Worm (Caenorhabditis elegans): ENCODE data around the gene F55A11.4.

DNA sequence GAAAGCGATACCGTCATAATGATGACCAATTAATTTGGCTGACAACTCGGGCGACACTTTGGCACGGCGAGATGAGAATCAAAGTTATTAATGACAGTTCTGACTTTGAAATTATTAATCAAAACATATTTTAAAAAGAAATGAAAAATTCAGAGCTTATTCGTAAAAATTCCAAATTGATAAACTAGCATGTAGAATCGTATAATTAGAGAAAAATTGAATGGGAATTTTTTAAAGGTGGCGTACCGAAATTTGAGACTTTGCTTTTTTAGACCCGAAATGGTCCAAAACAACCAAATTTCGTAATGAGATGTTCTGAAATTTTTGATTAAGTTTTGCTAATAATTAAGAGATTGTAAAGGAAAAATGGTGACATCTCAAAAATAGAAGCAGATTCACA is 44.3 kb upstream of the F55A11.4 start, which contains the start of gene daf-11:
- TF ChIP-seq ztf-11 (tag; optimal IDR thresholded peaks at IDR 0.05) (no peak), pha-4 (GFP tag; IDR thresholded peaks at IDR 0.05) (no peak), pha-4 (tag; optimal IDR thresholded peaks at IDR 0.05) (no peak), nhr-11 (tag; optimal IDR thresholded peaks at IDR 0.05) (no peak), nhr-76 (tag; optimal IDR thresholded peaks at IDR 0.05) (no peak), lin-38 (GFP tag; IDR thresholded peaks at IDR 0.05) (no peak), mdl-1 (tag; optimal IDR thresholded peaks at IDR 0.05) (no peak), nhr-237 (tag; optimal IDR thresholded peaks at IDR 0.05) (no peak), fos-1 (tag; optimal IDR thresholded peaks at IDR 0.05) (no peak), nhr-28 (tag; optimal IDR thresholded peaks at IDR 0.05) (no peak)
